Fruit fly (Drosophila melanogaster) whole organism, embryonic: ENCODE results near the gene TTLL6B.

ENCODE experiments used
- B-H1 ChIP-seq: fragments of 200-800 bp; sonication (Bioruptor generic); IDR thresholded peaks from 3 replicates; pipeline ENCODE4 v1.3.6; 2022; ENCODE audit warnings: missing biosample characterization, missing genetic modification characterization
- B-H2 ChIP-seq: fragments of 200-800 bp; sonication (Bioruptor generic); optimal IDR thresholded peaks from 2 replicates; lab custom pipeline; 2018; ENCODE audit warnings: missing biosample characterization, mild to moderate bottlenecking, missing genetic modification characterization
- CG10267 ChIP-seq: fragments of 200-800 bp; sonication (Bioruptor generic); optimal IDR thresholded peaks from 2 replicates; lab custom pipeline; 2018; ENCODE audit warnings: missing biosample characterization, mild to moderate bottlenecking, missing genetic modification characterization, moderate library complexity
- CG10543 ChIP-seq: fragments of 200-800 bp; sonication (Bioruptor generic); optimal IDR thresholded peaks from 3 replicates; lab custom pipeline; 2017; ENCODE audit warnings: missing biosample characterization, mild to moderate bottlenecking, missing genetic modification characterization, moderate library complexity
- CG10979 ChIP-seq: fragments of 200-800 bp; sonication (Bioruptor generic); optimal IDR thresholded peaks from 2 replicates; lab custom pipeline; 2018; ENCODE audit warnings: missing biosample characterization, mild to moderate bottlenecking, missing genetic modification characterization, moderate library complexity
- CG12219 ChIP-seq: fragments of 200-800 bp; sonication (Bioruptor generic); optimal IDR thresholded peaks from 3 replicates; lab custom pipeline; 2018; ENCODE audit warnings: missing biosample characterization, mild to moderate bottlenecking, missing genetic modification characterization
- CG13775 ChIP-seq: fragments of 200-800 bp; sonication (Bioruptor generic); optimal IDR thresholded peaks from 3 replicates; lab custom pipeline; 2017; ENCODE audit warnings: missing biosample characterization, mild to moderate bottlenecking, missing genetic modification characterization
- CG14441 ChIP-seq: fragments of 200-800 bp; sonication (Bioruptor generic); IDR thresholded peaks from 2 replicates; pipeline ENCODE4 v1.3.6; 2022; ENCODE audit warnings: missing biosample characterization, missing genetic modification characterization
- CG15514 ChIP-seq: fragments of 200-800 bp; sonication (Bioruptor generic); optimal IDR thresholded peaks from 3 replicates; lab custom pipeline; 2017; ENCODE audit warnings: missing biosample characterization, missing genetic modification characterization, mild to moderate bottlenecking, moderate library complexity, missing genetic modification reagents
- CG16815 ChIP-seq: fragments of 200-800 bp; sonication (Bioruptor generic); optimal IDR thresholded peaks from 3 replicates; lab custom pipeline; 2017; ENCODE audit warnings: missing biosample characterization, mild to moderate bottlenecking, missing genetic modification characterization
- CG18262 ChIP-seq: fragments of 200-800 bp; optimal IDR thresholded peaks from 3 replicates; lab custom pipeline; 2019; ENCODE audit warnings: missing biosample characterization, mild to moderate bottlenecking, missing genetic modification characterization, moderate library complexity
- CG18764 ChIP-seq: fragments of 200-800 bp; sonication (Bioruptor generic); optimal IDR thresholded peaks from 3 replicates; lab custom pipeline; 2016; ENCODE audit warnings: missing biosample characterization, missing genetic modification characterization
- CG30431 ChIP-seq: fragments of 200-800 bp; sonication (Bioruptor generic); optimal IDR thresholded peaks from 2 replicates; lab custom pipeline; 2017; ENCODE audit warnings: missing biosample characterization, missing genetic modification characterization
- CG31365 ChIP-seq: fragments of 200-800 bp; sonication (Bioruptor generic); optimal IDR thresholded peaks from 2 replicates; lab custom pipeline; 2018; ENCODE audit warnings: missing biosample characterization, mild to moderate bottlenecking, missing genetic modification characterization
- CG4424 ChIP-seq: fragments of 200-800 bp; sonication (Bioruptor generic); optimal IDR thresholded peaks from 3 replicates; lab custom pipeline; 2016; ENCODE audit warnings: missing biosample characterization, missing genetic modification characterization
- CG6683 ChIP-seq: fragments of 200-800 bp; sonication (Bioruptor generic); optimal IDR thresholded peaks from 2 replicates; lab custom pipeline; 2017; ENCODE audit warnings: missing biosample characterization, mild to moderate bottlenecking, missing genetic modification characterization, missing genetic modification reagents
- CTCF ChIP-seq: fragments of 200-800 bp; sonication (Bioruptor generic); optimal IDR thresholded peaks from 2 replicates; lab custom pipeline; 2017; ENCODE audit warnings: missing biosample characterization, mild to moderate bottlenecking, missing genetic modification characterization, moderate library complexity
- Chrac-16 ChIP-seq: fragments of 200-800 bp; sonication (Bioruptor generic); optimal IDR thresholded peaks from 3 replicates; lab custom pipeline; 2016; ENCODE audit warnings: missing biosample characterization, missing genetic modification characterization
- Doc3 ChIP-seq: fragments of 200-800 bp; sonication (Bioruptor generic); IDR thresholded peaks from 3 replicates; pipeline ENCODE4 v1.3.6; 2022; ENCODE audit warnings: missing biosample characterization, missing genetic modification characterization; ENCODE audit not compliant: partially characterized antibody
- Dref ChIP-seq: fragments of 200-800 bp; sonication (Bioruptor generic); IDR thresholded peaks from 2 replicates; pipeline ENCODE4 v1.3.6; 2022; ENCODE audit warnings: missing biosample characterization, missing genetic modification characterization
- E2f2 ChIP-seq: fragments of 200-800 bp; sonication (Bioruptor generic); IDR thresholded peaks from 2 replicates; pipeline ENCODE4 v1.3.6; 2022; ENCODE audit warnings: missing biosample characterization, missing genetic modification characterization
- Eip74EF ChIP-seq, 2 experiments: fragments of 200-800 bp in 1 of 2; fragments of >200 bp in 1 of 2; sonication (Bioruptor generic) in 1 of 2; optimal IDR thresholded peaks; 2 replicates each; lab custom pipeline; 2017 to 2019; ENCODE audit warnings: missing biosample characterization in 2 of 2, missing genetic modification characterization in 2 of 2, mild to moderate bottlenecking in 1 of 2, moderate library complexity in 1 of 2
- Hr51 ChIP-seq, 2 experiments: fragments of 200-800 bp; sonication (Bioruptor generic); optimal IDR thresholded peaks; 2 replicates in 1 of 2; 3 replicates in 1 of 2; lab custom pipeline; 2016 to 2018; ENCODE audit warnings: missing biosample characterization in 2 of 2, missing genetic modification characterization in 2 of 2, mild to moderate bottlenecking in 1 of 2, moderate library complexity in 1 of 2
- Meics ChIP-seq: fragments of 200-800 bp; sonication (Bioruptor generic); optimal IDR thresholded peaks from 2 replicates; lab custom pipeline; 2017; ENCODE audit warnings: missing biosample characterization, mild to moderate bottlenecking, missing genetic modification characterization
- NFAT ChIP-seq: fragments of 200-800 bp; sonication (Bioruptor generic); IDR thresholded peaks from 2 replicates; pipeline ENCODE4 v1.3.6; 2022; ENCODE audit warnings: missing biosample characterization, missing genetic modification characterization
- Spps ChIP-seq: fragments of 200-800 bp; sonication (Bioruptor generic); optimal IDR thresholded peaks from 2 replicates; lab custom pipeline; 2018; ENCODE audit warnings: missing biosample characterization, mild to moderate bottlenecking, missing genetic modification characterization
- TFAM ChIP-seq: fragments of 200-800 bp; sonication (Bioruptor generic); optimal IDR thresholded peaks from 2 replicates; lab custom pipeline; 2017; ENCODE audit warnings: missing biosample characterization, missing genetic modification characterization, inconsistent platforms
- ato ChIP-seq: fragments of 200-800 bp; sonication (Bioruptor generic); IDR thresholded peaks from 2 replicates; pipeline ENCODE4 v1.3.6; 2022; ENCODE audit warnings: missing biosample characterization, missing genetic modification characterization; ENCODE audit not compliant: partially characterized antibody
- az2 ChIP-seq: fragments of 200-800 bp; sonication (Bioruptor generic); optimal IDR thresholded peaks from 3 replicates; lab custom pipeline; 2016; ENCODE audit warnings: missing biosample characterization, missing genetic modification characterization
- bowl ChIP-seq: fragments of 200-800 bp; sonication (Bioruptor generic); IDR thresholded peaks from 2 replicates; pipeline ENCODE4 v1.3.6; 2022; ENCODE audit warnings: missing biosample characterization, missing genetic modification characterization
- cato ChIP-seq: fragments of 200-800 bp; sonication (Bioruptor generic); optimal IDR thresholded peaks from 2 replicates; lab custom pipeline; 2016; ENCODE audit warnings: missing biosample characterization, missing genetic modification characterization, borderline replicate concordance
- crol ChIP-seq: fragments of 200-800 bp; sonication (Bioruptor generic); IDR thresholded peaks from 2 replicates; pipeline ENCODE4 v1.3.6; 2022; ENCODE audit warnings: missing biosample characterization, missing genetic modification characterization
- disco-r ChIP-seq: fragments of 200-800 bp; sonication (Bioruptor generic); optimal IDR thresholded peaks from 2 replicates; lab custom pipeline; 2016; ENCODE audit warnings: missing biosample characterization, missing genetic modification characterization
- dpn ChIP-seq, 2 experiments: fragments of 200-800 bp; sonication (Bioruptor generic); optimal IDR thresholded peaks; 3 replicates each; lab custom pipeline; 2016; ENCODE audit warnings: missing biosample characterization in 2 of 2, missing genetic modification characterization in 2 of 2
- gsb-n ChIP-seq: fragments of 200-800 bp; sonication (Bioruptor generic); optimal IDR thresholded peaks from 3 replicates; lab custom pipeline; 2018; ENCODE audit warnings: missing biosample characterization, mild to moderate bottlenecking, missing genetic modification characterization
- her ChIP-seq: fragments of 200-800 bp; sonication (Bioruptor generic); optimal IDR thresholded peaks from 2 replicates; lab custom pipeline; 2016; ENCODE audit warnings: missing biosample characterization, missing genetic modification characterization
- hth ChIP-seq: fragments of >200 bp; optimal IDR thresholded peaks from 2 replicates; lab custom pipeline; 2017; ENCODE audit warnings: inconsistent platforms
- kay ChIP-seq: fragments of 200-800 bp; sonication (Bioruptor generic); optimal IDR thresholded peaks from 2 replicates; lab custom pipeline; 2016; ENCODE audit warnings: missing biosample characterization, missing genetic modification characterization
- nau ChIP-seq: fragments of 200-800 bp; sonication (Bioruptor generic); optimal IDR thresholded peaks from 3 replicates; lab custom pipeline; 2017; ENCODE audit warnings: missing biosample characterization, mild to moderate bottlenecking, missing genetic modification characterization, missing genetic modification reagents
- pan ChIP-seq, 4 experiments: fragments of >200 bp in 3 of 4; fragments of 200-800 bp in 1 of 4; sonication (Bioruptor generic) in 1 of 4; optimal IDR thresholded peaks in 3 of 4; IDR thresholded peaks in 1 of 4; 2 replicates each; pipeline versions ENCODE4 v1.3.6 to Lab custom; 2017 to 2022; ENCODE audit warnings: missing biosample characterization in 2 of 4, missing genetic modification characterization in 2 of 4, mixed read lengths in 1 of 4
- pb ChIP-seq: fragments of 200-800 bp; sonication (Bioruptor generic); optimal IDR thresholded peaks from 3 replicates; lab custom pipeline; 2016; ENCODE audit warnings: missing biosample characterization, missing genetic modification characterization
- pnt ChIP-seq: fragments of 200-800 bp; sonication (Bioruptor generic); optimal IDR thresholded peaks from 3 replicates; lab custom pipeline; 2016; ENCODE audit warnings: missing biosample characterization, missing genetic modification characterization
- rib ChIP-seq: fragments of 200-800 bp; sonication (Bioruptor generic); IDR thresholded peaks from 2 replicates; pipeline ENCODE4 v1.3.6; 2022; ENCODE audit warnings: missing biosample characterization, missing genetic modification characterization
- salm ChIP-seq: fragments of 200-800 bp; sonication (Bioruptor generic); optimal IDR thresholded peaks from 2 replicates; lab custom pipeline; 2018; ENCODE audit warnings: missing biosample characterization, mild to moderate bottlenecking, missing genetic modification characterization
- sens-2 ChIP-seq: fragments of 200-800 bp; sonication (Bioruptor generic); IDR thresholded peaks from 2 replicates; pipeline ENCODE4 v1.3.6; 2022; ENCODE audit warnings: missing biosample characterization, missing genetic modification characterization
- shn ChIP-seq: fragments of 200-800 bp; sonication (Bioruptor generic); optimal IDR thresholded peaks from 3 replicates; lab custom pipeline; 2016; ENCODE audit warnings: missing biosample characterization, missing genetic modification characterization
- sim ChIP-seq: fragments of 200-800 bp; sonication (Bioruptor generic); IDR thresholded peaks from 2 replicates; pipeline ENCODE4 v1.3.6; 2022; ENCODE audit warnings: missing biosample characterization, missing genetic modification characterization
- tap ChIP-seq: fragments of 200-800 bp; optimal IDR thresholded peaks from 3 replicates; lab custom pipeline; 2019; ENCODE audit warnings: missing biosample characterization, mild to moderate bottlenecking, missing genetic modification characterization, moderate library complexity
- trem ChIP-seq: fragments of 200-800 bp; optimal IDR thresholded peaks from 3 replicates; lab custom pipeline; 2019; ENCODE audit warnings: missing biosample characterization, mild to moderate bottlenecking, missing genetic modification characterization, moderate library complexity

Gene TTLL6B

DNA sequence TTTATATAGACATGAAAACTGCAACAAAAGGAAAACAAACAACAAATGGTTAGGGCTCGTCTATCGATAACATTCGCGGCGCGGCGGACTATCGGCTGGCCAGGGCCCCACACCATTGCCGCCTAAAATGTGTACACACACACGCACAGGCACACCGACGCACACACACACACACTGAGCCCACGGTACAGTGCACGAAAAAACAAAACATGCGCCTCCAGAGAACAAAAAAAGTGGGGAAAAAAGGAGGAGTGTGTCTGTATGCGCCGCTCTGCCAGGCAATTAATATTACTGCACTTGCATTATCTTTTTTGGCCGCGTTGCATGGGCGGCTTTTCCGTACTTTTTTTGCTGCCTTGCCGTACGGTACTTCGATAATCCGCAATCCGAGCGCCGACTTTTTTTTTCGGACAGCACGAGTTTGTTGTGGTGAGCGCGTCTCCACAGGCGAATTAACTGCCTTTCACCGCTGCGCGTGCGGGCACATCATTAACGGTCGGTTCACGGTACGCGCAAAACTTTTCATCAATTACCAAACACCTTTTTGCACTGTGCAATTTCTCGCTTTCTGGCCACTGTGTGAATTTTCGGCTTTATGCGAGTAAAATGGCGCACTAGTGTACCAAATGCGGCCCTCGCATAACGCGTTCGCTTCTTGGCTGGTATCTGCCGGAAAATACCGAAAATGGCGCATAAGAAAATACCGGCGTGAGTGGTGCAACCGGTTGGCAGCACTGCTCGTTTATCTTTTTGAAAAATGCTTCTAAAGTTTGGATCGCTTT, 12.8 kb upstream of the TTLL6B start, which contains the start of gene woc (continued):
- peak; percentile 44 for TF ChIP-seq shn
- TF ChIP-seq E2f2 (GFP tag; lab: Robert Waterston, UW): peak; percentile 83
- no peak for TF ChIP-seq sim (GFP tag; lab: Robert Waterston, UW)
- TF ChIP-seq CG13775 (GFP tag; lab: Kevin White, UChicago): peak; percentile 65
- TF ChIP-seq Chrac-16 (GFP tag; lab: Kevin White, UChicago): peak; percentile 9
- peak; percentile 30 for TF ChIP-seq CTCF (GFP tag; lab: Kevin White, UChicago)
- TF ChIP-seq Spps: no peak
- TF ChIP-seq CG30431: peak; percentile 46
- TF ChIP-seq hth (lab: Kevin White, UChicago): no peak
- TF ChIP-seq kay (GFP tag; lab: Kevin White, UChicago): no peak
- TF ChIP-seq gsb-n (tag; lab: Kevin White, UChicago): no peak
- peak; percentile 43 for TF ChIP-seq pb (GFP tag; lab: Kevin White, UChicago)
- TF ChIP-seq nau (GFP tag; lab: Kevin White, UChicago): no peak
- peak; percentile 90 for TF ChIP-seq ato
- TF ChIP-seq dpn (GFP tag; optimal IDR thresholded peaks at IDR 0.05; lab: Kevin White, UChicago): peak; percentile 41 to 54
- TF ChIP-seq CG15514: no peak
- TF ChIP-seq TFAM: no peak
- TF ChIP-seq CG4424 (GFP tag; lab: Kevin White, UChicago): no peak
- no peak for TF ChIP-seq CG10543 (GFP tag; lab: Kevin White, UChicago)
- peak; percentile 30 for TF ChIP-seq CG10979 (tag; lab: Kevin White, UChicago)
- TF ChIP-seq B-H1 (GFP tag; lab: Robert Waterston, UW): no peak
- peak; percentile 50 for TF ChIP-seq pnt (GFP tag; lab: Kevin White, UChicago)
- peak; percentile 27 for TF ChIP-seq az2 (GFP tag; lab: Kevin White, UChicago)
- TF ChIP-seq CG18262: peak; percentile 33
- TF ChIP-seq NFAT: peak; percentile 55; the same call in 1 of the 2 replicates
- TF ChIP-seq Hr51 (GFP tag; optimal IDR thresholded peaks at IDR 0.05; lab: Kevin White, UChicago): peak in 1 of 2 experiments; percentile 39
- no peak; the same call in 1 of the 2 replicates for TF ChIP-seq rib
- peak; percentile 51 for TF ChIP-seq CG16815 (GFP tag; lab: Kevin White, UChicago)
- TF ChIP-seq crol (GFP tag; lab: Robert Waterston, UW): no peak
- TF ChIP-seq CG6683 (GFP tag; lab: Kevin White, UChicago): no peak
- no peak for TF ChIP-seq CG12219 (GFP tag; lab: Kevin White, UChicago)
- TF ChIP-seq sens-2 (GFP tag; lab: Robert Waterston, UW): no peak
- TF ChIP-seq Meics (GFP tag; lab: Kevin White, UChicago): peak; percentile 66
- TF ChIP-seq CG10267 (tag; lab: Kevin White, UChicago): peak; percentile 23
- TF ChIP-seq disco-r: peak; percentile 4
- TF ChIP-seq CG31365: no peak
- TF ChIP-seq B-H2 (GFP tag; lab: Kevin White, UChicago): no peak
- no peak for TF ChIP-seq cato (GFP tag; lab: Kevin White, UChicago)
- no peak for TF ChIP-seq bowl (GFP tag; lab: Robert Waterston, UW)
- TF ChIP-seq trem (tag; lab: Kevin White, UChicago): peak; percentile 99
- TF ChIP-seq Eip74EF (GFP tag; optimal IDR thresholded peaks at IDR 0.05; lab: Kevin White, UChicago): no peak
- no peak for TF ChIP-seq salm (tag; lab: Kevin White, UChicago)
- peak; percentile 95 for TF ChIP-seq Dref (GFP tag; lab: Robert Waterston, UW)
- TF ChIP-seq CG18764: no peak
- TF ChIP-seq her (GFP tag; lab: Kevin White, UChicago): peak; percentile 60
- TF ChIP-seq CG14441 (GFP tag; lab: Robert Waterston, UW): 0 out of 2 replicates have a peak, but pooled peaks have one; percentile 15
- TF ChIP-seq pan (optimal IDR thresholded peaks at IDR 0.05; lab: Kevin White, UChicago): no peak
- TF ChIP-seq pan (GFP tag; optimal IDR thresholded peaks at IDR 0.05 in 1 of 2, IDR thresholded peaks at IDR 0.05 in 1 of 2): no peak
- no peak for TF ChIP-seq tap (tag; lab: Kevin White, UChicago)
- TF ChIP-seq Doc3: peak; percentile 72
